Worm (Caenorhabditis elegans): Measurements from ENCODE around the gene srd-2.

- no peak for TF ChIP-seq elt-2 (tag; optimal IDR thresholded peaks at IDR 0.05)
- TF ChIP-seq ahr-1 (tag; optimal IDR thresholded peaks at IDR 0.05): no peak
- no peak for TF ChIP-seq tbx-2 (tag; optimal IDR thresholded peaks at IDR 0.05)
- TF ChIP-seq fkh-10 (GFP tag; optimal IDR thresholded peaks at IDR 0.05): no peak
- TF ChIP-seq C08G9.2 (tag; optimal IDR thresholded peaks at IDR 0.05): no peak
- no peak for TF ChIP-seq nhr-232 (tag; optimal IDR thresholded peaks at IDR 0.05)
These were observed 10.8 kb upstream of the srd-2 start for ce11 chrII:10198486-10198885.
